Worm (Caenorhabditis elegans) whole organism, L4 larva: ENCODE data around the gene F41C3.2.

Experiments used
- D1046.2 ChIP-seq: fragments of 200-800 bp; sonication (Bioruptor generic); IDR thresholded peaks from 2 replicates; pipeline ENCODE4 v1.3.6; 2022; ENCODE audit warnings: missing genetic modification characterization, missing compliant biosample characterization
- F26F4.8 ChIP-seq: fragments of 200-800 bp; sonication (Bioruptor generic); conservative IDR thresholded peaks from 2 replicates; pipeline ENCODE4 v1.3.6; 2022; ENCODE audit warnings: missing genetic modification characterization, missing compliant biosample characterization
- F44E2.7 ChIP-seq: fragments of 200-800 bp; sonication (Bioruptor generic); IDR thresholded peaks from 2 replicates; pipeline ENCODE4 v2.1.2; 2022; ENCODE audit warnings: missing genetic modification characterization, missing compliant biosample characterization
- T26A8.4 ChIP-seq: fragments of 200-800 bp; sonication (Bioruptor generic); IDR thresholded peaks from 2 replicates; pipeline ENCODE4 v1.3.6; 2022; ENCODE audit warnings: missing genetic modification characterization, missing compliant biosample characterization
- Y48G9A.11 ChIP-seq: fragments of 200-800 bp; sonication (Bioruptor generic); IDR thresholded peaks from 2 replicates; pipeline ENCODE4 v1.3.6; 2022; ENCODE audit warnings: missing genetic modification reagents, missing genetic modification characterization, missing compliant biosample characterization
- ZK337.2 ChIP-seq: fragments of 200-800 bp; sonication (Bioruptor generic); IDR thresholded peaks from 2 replicates; pipeline ENCODE4 v1.3.6; 2022; ENCODE audit warnings: missing genetic modification reagents, missing genetic modification characterization, missing compliant biosample characterization
- ama-1 ChIP-seq: fragments of 150-350 bp; optimal IDR thresholded peaks from 2 replicates; lab custom pipeline; 2014; ENCODE audit warnings: inconsistent platforms, mixed read lengths
- arid-1 ChIP-seq: fragments of 200-800 bp; sonication (Bioruptor generic); conservative IDR thresholded peaks from 2 replicates; pipeline ENCODE4 v1.3.6; 2022; ENCODE audit warnings: missing genetic modification reagents, missing genetic modification characterization, missing compliant biosample characterization
- ceh-28 ChIP-seq: fragments of 150-350 bp; optimal IDR thresholded peaks from 2 replicates; lab custom pipeline; 2014; ENCODE audit warnings: missing biosample characterization, missing genetic modification reagents, missing genetic modification characterization
- ceh-32 ChIP-seq: sonication (generic microtip); optimal IDR thresholded peaks from 2 replicates; lab custom pipeline; 2016; ENCODE audit warnings: mild to moderate bottlenecking, missing genetic modification characterization, missing compliant biosample characterization; ENCODE audit not compliant: poor library complexity
- ctbp-1 ChIP-seq: fragments of 200-800 bp; sonication (Bioruptor generic); IDR thresholded peaks from 2 replicates; pipeline ENCODE4 v1.3.6; 2022; ENCODE audit warnings: missing genetic modification reagents, missing genetic modification characterization, missing compliant biosample characterization
- daf-16 ChIP-seq, 3 experiments: sonication (generic microtip); optimal IDR thresholded peaks; 2 replicates each; lab custom pipeline; 2016 to 2017; ENCODE audit warnings: missing genetic modification characterization in 3 of 3, missing genetic modification reagents in 3 of 3, mild to moderate bottlenecking in 2 of 3, missing compliant biosample characterization in 2 of 3, missing biosample characterization in 1 of 3, moderate library complexity in 1 of 3
- daf-19 ChIP-seq: fragments of 200-800 bp; sonication (Bioruptor generic); conservative IDR thresholded peaks from 2 replicates; pipeline ENCODE4 v1.3.6; 2022; ENCODE audit warnings: missing genetic modification characterization, missing compliant biosample characterization
- daf-8 ChIP-seq: fragments of 200-800 bp; sonication (Bioruptor generic); IDR thresholded peaks from 2 replicates; pipeline ENCODE4 v1.3.6; 2022; ENCODE audit warnings: missing genetic modification characterization, missing compliant biosample characterization
- dmd-9 ChIP-seq: fragments of 200-800 bp; sonication (Bioruptor generic); IDR thresholded peaks from 2 replicates; pipeline ENCODE4 v1.3.6; 2022; ENCODE audit warnings: missing genetic modification reagents, missing genetic modification characterization, missing compliant biosample characterization
- dpl-1 ChIP-seq: fragments of 150-350 bp; optimal IDR thresholded peaks from 2 replicates; lab custom pipeline; 2014; ENCODE audit warnings: missing biosample characterization, missing genetic modification reagents, missing genetic modification characterization
- dve-1 ChIP-seq: sonication (generic microtip); optimal IDR thresholded peaks from 2 replicates; lab custom pipeline; 2017; ENCODE audit warnings: antibody characterized with exemption, mild to moderate bottlenecking, missing genetic modification characterization, missing compliant biosample characterization; ENCODE audit not compliant: insufficient read depth
- egl-43 ChIP-seq: fragments of 200-800 bp; sonication (Bioruptor generic); IDR thresholded peaks from 2 replicates; pipeline ENCODE4 v1.3.6; 2022; ENCODE audit warnings: missing genetic modification reagents, missing genetic modification characterization, missing compliant biosample characterization
- fkh-10 ChIP-seq: fragments of 150-350 bp; optimal IDR thresholded peaks from 2 replicates; lab custom pipeline; 2014; ENCODE audit warnings: missing biosample characterization, missing genetic modification reagents, missing genetic modification characterization
- gei-8 ChIP-seq: fragments of 200-800 bp; sonication (Bioruptor generic); optimal IDR thresholded peaks from 2 replicates; lab custom pipeline; 2018; ENCODE audit warnings: mild to moderate bottlenecking, missing genetic modification characterization, missing compliant biosample characterization
- hif-1 ChIP-seq, 2 experiments: sonication (generic microtip); optimal IDR thresholded peaks; 2 replicates each; lab custom pipeline; 2016 to 2017; ENCODE audit warnings: missing compliant biosample characterization in 2 of 2, missing genetic modification characterization in 2 of 2, missing genetic modification reagents in 2 of 2, missing genotype in 2 of 2, mild to moderate bottlenecking in 1 of 2
- hlh-30 ChIP-seq: sonication (generic microtip); optimal IDR thresholded peaks from 2 replicates; lab custom pipeline; 2017; ENCODE audit warnings: antibody characterized with exemption, mild to moderate bottlenecking, missing genetic modification characterization, missing compliant biosample characterization; ENCODE audit not compliant: insufficient read depth
- hmg-1.1 ChIP-seq: fragments of 200-800 bp; sonication (Bioruptor generic); IDR thresholded peaks from 2 replicates; pipeline ENCODE4 v1.3.6; 2022; ENCODE audit warnings: missing genetic modification reagents, missing genetic modification characterization, missing compliant biosample characterization
- lim-7 ChIP-seq: fragments of 200-800 bp; sonication (Bioruptor generic); IDR thresholded peaks from 2 replicates; pipeline ENCODE4 v1.3.6; 2022; ENCODE audit warnings: missing genetic modification characterization, missing compliant biosample characterization
- lir-3 ChIP-seq: sonication (generic microtip); optimal IDR thresholded peaks from 2 replicates; lab custom pipeline; 2016; ENCODE audit warnings: mild to moderate bottlenecking, missing genetic modification characterization, missing compliant biosample characterization
- mdl-1 ChIP-seq, 2 experiments: fragments of 150-350 bp in 1 of 2; sonication (generic microtip) in 1 of 2; optimal IDR thresholded peaks; 2 replicates each; lab custom pipeline; 2014 to 2017; ENCODE audit warnings: missing biosample characterization in 2 of 2, missing genetic modification characterization in 2 of 2
- mep-1 ChIP-seq: fragments of 150-350 bp; sonication (generic microtip); optimal IDR thresholded peaks from 3 replicates; lab custom pipeline; 2014; ENCODE audit warnings: missing biosample characterization, missing genetic modification characterization
- nhr-10 ChIP-seq: fragments of 150-350 bp; optimal IDR thresholded peaks from 2 replicates; lab custom pipeline; 2014; ENCODE audit warnings: missing biosample characterization, missing genetic modification characterization
- nhr-102 ChIP-seq: sonication (generic microtip); optimal IDR thresholded peaks from 2 replicates; lab custom pipeline; 2016; ENCODE audit warnings: mild to moderate bottlenecking, missing genetic modification characterization, moderate library complexity, missing compliant biosample characterization
- nhr-11 ChIP-seq: fragments of 150-350 bp; optimal IDR thresholded peaks from 2 replicates; lab custom pipeline; 2014; ENCODE audit warnings: missing biosample characterization, missing genetic modification characterization
- nhr-111 ChIP-seq: fragments of 200-800 bp; sonication (Bioruptor generic); optimal IDR thresholded peaks from 2 replicates; lab custom pipeline; 2018; ENCODE audit warnings: mild to moderate bottlenecking, missing genetic modification characterization, missing compliant biosample characterization
- nhr-237 ChIP-seq: sonication (generic microtip); optimal IDR thresholded peaks from 2 replicates; lab custom pipeline; 2017; ENCODE audit warnings: missing biosample characterization, missing genetic modification characterization
- nhr-25 ChIP-seq: sonication (generic microtip); optimal IDR thresholded peaks from 2 replicates; lab custom pipeline; 2017; ENCODE audit warnings: missing genetic modification characterization, mild to moderate bottlenecking, missing compliant biosample characterization, antibody characterized with exemption, moderate library complexity, borderline replicate concordance; ENCODE audit not compliant: insufficient read depth
- nhr-28 ChIP-seq: fragments of 150-350 bp; optimal IDR thresholded peaks from 2 replicates; lab custom pipeline; 2014; ENCODE audit warnings: missing biosample characterization, missing genetic modification characterization
- nhr-42 ChIP-seq: fragments of 200-800 bp; sonication (Bioruptor generic); IDR thresholded peaks from 2 replicates; pipeline ENCODE4 v1.3.6; 2022; ENCODE audit warnings: missing genetic modification characterization, missing compliant biosample characterization
- nhr-48 ChIP-seq: sonication (generic microtip); optimal IDR thresholded peaks from 2 replicates; lab custom pipeline; 2016; ENCODE audit warnings: mild to moderate bottlenecking, missing genetic modification characterization, missing compliant biosample characterization
- nhr-6 ChIP-seq: fragments of 150-350 bp; optimal IDR thresholded peaks from 2 replicates; lab custom pipeline; 2014; ENCODE audit warnings: missing biosample characterization, missing genetic modification characterization
- pha-4 ChIP-seq, 2 experiments: fragments of 150-350 bp in 1 of 2; fragments of 200-800 bp in 1 of 2; sonication (Bioruptor generic) in 1 of 2; IDR thresholded peaks in 1 of 2; optimal IDR thresholded peaks in 1 of 2; 2 replicates each; pipeline versions ENCODE4 v1.3.6 to Lab custom; 2014 to 2022; ENCODE audit warnings: missing genetic modification characterization in 2 of 2, missing genetic modification reagents in 2 of 2, missing biosample characterization in 1 of 2, missing compliant biosample characterization in 1 of 2
- php-3 ChIP-seq: fragments of 200-800 bp; sonication (Bioruptor generic); IDR thresholded peaks from 2 replicates; pipeline ENCODE4 v1.3.6; 2022; ENCODE audit warnings: missing genetic modification reagents, missing genetic modification characterization, missing compliant biosample characterization
- rbr-2 ChIP-seq: sonication (generic microtip); optimal IDR thresholded peaks from 2 replicates; lab custom pipeline; 2016; ENCODE audit warnings: missing genotype, missing genetic modification characterization, missing compliant biosample characterization
- set-16 ChIP-seq: fragments of 200-800 bp; sonication (Bioruptor generic); IDR thresholded peaks from 2 replicates; pipeline ENCODE4 v1.3.6; 2022; ENCODE audit warnings: missing genetic modification reagents, missing genetic modification characterization, missing compliant biosample characterization
- snpc-1.2 ChIP-seq: fragments of 200-800 bp; sonication (Bioruptor generic); IDR thresholded peaks from 2 replicates; pipeline ENCODE4 v1.3.6; 2022; ENCODE audit warnings: missing genetic modification reagents, missing genetic modification characterization, missing compliant biosample characterization
- snpc-4 ChIP-seq: fragments of 150-350 bp; optimal IDR thresholded peaks from 2 replicates; lab custom pipeline; 2014; ENCODE audit warnings: missing biosample characterization, missing genetic modification characterization
- tra-1 ChIP-seq: fragments of 200-800 bp; sonication (Bioruptor generic); IDR thresholded peaks from 2 replicates; pipeline ENCODE4 v1.3.6; 2022; ENCODE audit warnings: missing genetic modification reagents, missing genetic modification characterization, missing compliant biosample characterization
- unc-62 ChIP-seq, 3 experiments: fragments of 150-350 bp in 1 of 3; sonication (generic microtip); optimal IDR thresholded peaks in 2 of 3; peaks in 1 of 3; 1 replicate in 1 of 3; 2 replicates in 2 of 3; lab custom pipeline; 2014 to 2017; ENCODE audit warnings: missing biosample characterization in 3 of 3, missing genetic modification characterization in 3 of 3, missing genetic modification reagents in 3 of 3, missing genotype in 1 of 3
- zfp-2 ChIP-seq: sonication (generic microtip); optimal IDR thresholded peaks from 2 replicates; lab custom pipeline; 2016; ENCODE audit warnings: mild to moderate bottlenecking, missing genetic modification characterization, missing compliant biosample characterization
- ztf-11 ChIP-seq: fragments of 150-350 bp; optimal IDR thresholded peaks from 2 replicates; lab custom pipeline; 2014; ENCODE audit warnings: missing biosample characterization, missing genetic modification characterization

Gene F41C3.2

DNA sequence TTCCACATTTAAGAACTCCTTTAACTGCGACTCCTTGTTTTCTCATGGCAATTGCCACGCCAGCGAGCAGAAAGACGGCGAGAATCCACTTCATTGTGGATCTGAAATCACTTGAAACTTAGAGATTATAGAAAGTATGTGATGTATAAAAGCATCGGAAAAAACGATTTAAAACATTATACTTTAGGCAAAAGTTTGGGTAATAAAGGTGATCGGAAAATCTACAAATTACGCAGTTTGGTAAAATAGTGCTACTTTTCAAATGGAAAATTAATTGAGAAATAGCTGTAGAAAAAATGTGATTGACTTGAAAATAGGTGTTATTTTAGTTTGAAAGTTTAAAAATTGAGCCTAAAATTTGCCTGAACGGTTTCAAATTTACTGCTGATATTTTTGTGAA, 22.0 kb upstream of the F41C3.2 start, which contains the start of gene ttr-41:
ttr-41 (minus strand) TSS at position 101 of the 400 bp plus-strand sequence.
- TF ChIP-seq hmg-1.1 (GFP tag; lab: Robert Waterston, UW) (no peak), mdl-1 (tag; optimal IDR thresholded peaks at IDR 0.05; lab: Kevin White, UChicago) (no peak), php-3 (GFP tag; lab: Robert Waterston, UW) (no peak), T26A8.4 (GFP tag; lab: Robert Waterston, UW) (no peak), zfp-2 (no peak), tra-1 (GFP tag; lab: Robert Waterston, UW) (no peak), fkh-10 (GFP tag; lab: Kevin White, UChicago) (no peak), rbr-2 (no peak), nhr-11 (no peak), daf-19 (GFP tag; lab: Robert Waterston, UW) (no peak), nhr-10 (no peak), F44E2.7 (GFP tag; lab: Robert Waterston, UW) (no peak), ctbp-1 (GFP tag; lab: Robert Waterston, UW) (no peak), ceh-28 (tag; lab: Kevin White, UChicago) (no peak), snpc-4 (tag; lab: Kevin White, UChicago) (no peak), mep-1 (tag; lab: Kevin White, UChicago) (no peak), nhr-102 (tag; lab: Kevin White, UChicago) (no peak), set-16 (GFP tag; lab: Robert Waterston, UW) (no peak), ZK337.2 (GFP tag; lab: Robert Waterston, UW) (no peak)

DNA sequence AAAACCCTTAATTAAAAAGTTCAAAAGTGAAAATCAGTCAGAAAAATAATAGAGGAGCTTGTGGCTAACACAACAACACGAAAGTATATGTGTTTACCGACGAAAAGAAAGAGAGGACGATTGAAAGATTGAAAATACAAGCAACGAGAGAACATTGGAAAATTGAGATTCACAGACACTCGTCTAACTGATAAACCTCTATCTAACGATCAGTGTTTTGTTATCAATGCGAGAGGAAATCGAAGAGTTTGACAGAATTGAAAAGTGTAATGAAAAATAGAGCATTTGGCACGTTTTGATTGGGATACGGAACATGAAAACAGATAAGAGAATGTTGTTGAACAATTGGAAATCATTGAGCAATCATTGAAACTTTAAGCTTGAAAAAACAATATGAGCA, 21.1 kb upstream of the F41C3.2 start:
- TF ChIP-seq F26F4.8 (GFP tag; lab: Robert Waterston, UW) (no peak), hif-1 (tag; optimal IDR thresholded peaks at IDR 0.05; lab: Kevin White, UChicago) (peak; percentile 58 to 96), snpc-4 (tag; lab: Kevin White, UChicago) (no peak), hlh-30 (peak; percentile 31), ceh-32 (tag; lab: Kevin White, UChicago) (no peak), arid-1 (GFP tag; lab: Robert Waterston, UW) (no peak), nhr-6 (peak; percentile 49), nhr-28 (tag; lab: Kevin White, UChicago) (peak; percentile 95), ZK337.2 (GFP tag; lab: Robert Waterston, UW) (no peak), daf-16 (GFP tag; optimal IDR thresholded peaks at IDR 0.05; lab: Kevin White, UChicago) (peak; percentile 66 to 95), daf-16 (tag; optimal IDR thresholded peaks at IDR 0.05; lab: Kevin White, UChicago) (peak; percentile 99), T26A8.4 (GFP tag; lab: Robert Waterston, UW) (no peak), mep-1 (tag; lab: Kevin White, UChicago) (peak; percentile 18), nhr-111 (GFP tag; lab: Kevin White, UChicago) (no peak), snpc-1.2 (GFP tag; lab: Robert Waterston, UW) (no peak), D1046.2 (no peak), nhr-48 (tag; lab: Kevin White, UChicago) (no peak), dve-1 (peak; percentile 92), hmg-1.1 (GFP tag; lab: Robert Waterston, UW) (no peak), tra-1 (GFP tag; lab: Robert Waterston, UW) (peak; percentile 86), lir-3 (tag; lab: Kevin White, UChicago) (no peak), lim-7 (GFP tag; lab: Robert Waterston, UW) (no peak), ztf-11 (tag; lab: Kevin White, UChicago) (no peak), pha-4 (GFP tag; IDR thresholded peaks at IDR 0.05; lab: Robert Waterston, UW) (no peak), pha-4 (tag; optimal IDR thresholded peaks at IDR 0.05; lab: Kevin White, UChicago) (no peak), dpl-1 (GFP tag; lab: Kevin White, UChicago) (peak; percentile 0), gei-8 (GFP tag; lab: Kevin White, UChicago) (no peak), daf-19 (GFP tag; lab: Robert Waterston, UW) (no peak), dmd-9 (GFP tag; lab: Robert Waterston, UW) (no peak), daf-8 (no peak), nhr-42 (GFP tag; lab: Robert Waterston, UW) (no peak), Y48G9A.11 (GFP tag; lab: Robert Waterston, UW) (no peak), rbr-2 (no peak), egl-43 (GFP tag; lab: Robert Waterston, UW) (no peak), unc-62 (GFP tag; optimal IDR thresholded peaks at IDR 0.05 in 1 of 2; lab: Kevin White, UChicago) (no peak), unc-62 (tag; optimal IDR thresholded peaks at IDR 0.05; lab: Kevin White, UChicago) (no peak), ama-1 (lab: Kevin White, UChicago) (no peak), nhr-25 (tag; lab: Kevin White, UChicago) (no peak), nhr-237 (no peak)
